Worm (Caenorhabditis elegans) whole organism, young adult: ENCODE measurements around the gene F44E5.1.

ENCODE experiments used
- B0035.1 ChIP-seq: sonication (generic microtip); optimal IDR thresholded peaks from 2 replicates; lab custom pipeline; 2016; ENCODE audit warnings: missing genetic modification characterization, mild to moderate bottlenecking, missing compliant biosample characterization, missing genotype, missing genetic modification reagents
- F52B5.7 ChIP-seq: sonication (generic microtip); optimal IDR thresholded peaks from 2 replicates; lab custom pipeline; 2016; ENCODE audit warnings: mild to moderate bottlenecking, missing genetic modification characterization, missing compliant biosample characterization
- Y53G8AR.9 ChIP-seq: fragments of 200-800 bp; sonication (Bioruptor generic); conservative IDR thresholded peaks from 2 replicates; pipeline ENCODE4 v1.3.6; 2022; ENCODE audit warnings: missing genetic modification reagents, missing genetic modification characterization, missing compliant biosample characterization
- Y95B8A.8 ChIP-seq: fragments of 200-800 bp; sonication (Bioruptor generic); IDR thresholded peaks from 2 replicates; pipeline ENCODE4 v1.3.6; 2022; ENCODE audit warnings: missing genetic modification reagents, missing genetic modification characterization, missing compliant biosample characterization
- ama-1 ChIP-seq, 3 experiments: fragments of 150-350 bp in 1 of 3; sonication (generic microtip) in 2 of 3; optimal IDR thresholded peaks; 2 replicates each; lab custom pipeline; 2014 to 2018; ENCODE audit warnings: missing biosample characterization in 2 of 3, missing genetic modification characterization in 2 of 3, missing genetic modification reagents in 2 of 3
- attf-6 ChIP-seq: fragments of 200-800 bp; sonication (Bioruptor generic); IDR thresholded peaks from 2 replicates; pipeline ENCODE4 v1.3.6; 2022; ENCODE audit warnings: missing genetic modification reagents, missing genetic modification characterization, missing compliant biosample characterization
- cebp-2 ChIP-seq: fragments of 200-800 bp; sonication (Bioruptor generic); IDR thresholded peaks from 2 replicates; pipeline ENCODE4 v1.3.6; 2022; ENCODE audit warnings: missing genetic modification characterization, missing compliant biosample characterization
- ceh-40 ChIP-seq: fragments of 200-800 bp; sonication (Bioruptor generic); IDR thresholded peaks from 2 replicates; pipeline ENCODE4 v1.3.6; 2022; ENCODE audit warnings: missing genetic modification characterization, missing compliant biosample characterization
- lin-26 ChIP-seq: fragments of 200-800 bp; sonication (Bioruptor generic); IDR thresholded peaks from 2 replicates; pipeline ENCODE4 v1.3.6; 2022; ENCODE audit warnings: missing genetic modification reagents, missing genetic modification characterization, missing compliant biosample characterization
- mes-4 ChIP-seq: sonication (generic microtip); optimal IDR thresholded peaks from 2 replicates; lab custom pipeline; 2016; ENCODE audit warnings: missing genotype, missing genetic modification characterization, missing compliant biosample characterization
- unc-130 ChIP-seq: sonication (generic microtip); optimal IDR thresholded peaks from 2 replicates; lab custom pipeline; 2016; ENCODE audit warnings: missing genetic modification reagents, missing genetic modification characterization, missing compliant biosample characterization
- unc-62 ChIP-seq: fragments of 150-350 bp; optimal IDR thresholded peaks from 2 replicates; lab custom pipeline; 2014; ENCODE audit warnings: missing biosample characterization, missing genetic modification reagents, missing genetic modification characterization

- no peak for TF ChIP-seq lin-26 (GFP tag; lab: Robert Waterston, UW)
- TF ChIP-seq ama-1 (optimal IDR thresholded peaks at IDR 0.05; lab: Kevin White, UChicago): no peak
- no peak for TF ChIP-seq ama-1 (GFP tag; optimal IDR thresholded peaks at IDR 0.05; lab: Kevin White, UChicago)
- TF ChIP-seq unc-130 (GFP tag; lab: Kevin White, UChicago): no peak
- no peak for TF ChIP-seq attf-6 (GFP tag; lab: Robert Waterston, UW)
- TF ChIP-seq ceh-40: no peak
- TF ChIP-seq unc-62 (GFP tag; lab: Kevin White, UChicago): no peak
- TF ChIP-seq Y53G8AR.9 (GFP tag; lab: Robert Waterston, UW): no peak
- TF ChIP-seq cebp-2 (GFP tag; lab: Robert Waterston, UW): no peak
- TF ChIP-seq F52B5.7 (tag; lab: Kevin White, UChicago): no peak
- no peak for TF ChIP-seq Y95B8A.8 (GFP tag; lab: Robert Waterston, UW)
- TF ChIP-seq mes-4 (tag; lab: Kevin White, UChicago): no peak
- no peak for TF ChIP-seq B0035.1 (tag; lab: Kevin White, UChicago)
These were observed 26.5 kb downstream of the F44E5.1 start for ce11 chrII:11747889-11748288.
